Worm (Caenorhabditis elegans) whole organism, midembryonic: ENCODE measurements around the gene C04E6.13.

Experiments used
- cog-1 ChIP-seq: sonication (generic microtip); optimal IDR thresholded peaks from 2 replicates; lab custom pipeline; 2016; ENCODE audit warnings: missing genetic modification characterization, missing compliant biosample characterization
- flt-1 ChIP-seq: fragments of 200-800 bp; sonication (Bioruptor generic); IDR thresholded peaks from 2 replicates; pipeline ENCODE4 v1.3.6; 2022; ENCODE audit warnings: missing genetic modification characterization, missing compliant biosample characterization
- klf-2 ChIP-seq: fragments of 200-800 bp; sonication (Bioruptor generic); conservative IDR thresholded peaks from 2 replicates; pipeline ENCODE4 v1.3.6; 2022; ENCODE audit warnings: missing genetic modification reagents, missing genetic modification characterization, missing compliant biosample characterization
- med-1 ChIP-seq: sonication (generic microtip); optimal IDR thresholded peaks from 2 replicates; lab custom pipeline; 2017; ENCODE audit warnings: missing genetic modification characterization, mild to moderate bottlenecking, missing compliant biosample characterization, antibody characterized with exemption, missing genetic modification reagents; ENCODE audit not compliant: insufficient read depth
- ref-1 ChIP-seq: fragments of 200-800 bp; sonication (Bioruptor generic); conservative IDR thresholded peaks from 2 replicates; pipeline ENCODE4 v1.3.6; 2022; ENCODE audit warnings: missing genetic modification reagents, missing genetic modification characterization, missing compliant biosample characterization
- tab-1 ChIP-seq: fragments of 200-800 bp; sonication (Bioruptor generic); IDR thresholded peaks from 2 replicates; pipeline ENCODE4 v1.3.6; 2022; ENCODE audit warnings: missing genetic modification characterization, missing compliant biosample characterization
- ztf-23 ChIP-seq: fragments of 200-800 bp; sonication (Bioruptor generic); IDR thresholded peaks from 2 replicates; pipeline ENCODE4 v1.3.6; 2022; ENCODE audit warnings: missing genetic modification reagents, missing genetic modification characterization, missing compliant biosample characterization
- ztf-29 ChIP-seq: fragments of 200-800 bp; sonication (Bioruptor generic); IDR thresholded peaks from 2 replicates; pipeline ENCODE4 v1.3.6; 2022; ENCODE audit warnings: missing genetic modification reagents, missing genetic modification characterization, missing compliant biosample characterization

- TF ChIP-seq tab-1 (GFP tag; lab: Robert Waterston, UW): no peak
- TF ChIP-seq ref-1: no peak
- no peak for TF ChIP-seq ztf-29 (GFP tag; lab: Robert Waterston, UW)
- no peak for TF ChIP-seq flt-1 (GFP tag; lab: Robert Waterston, UW)
- TF ChIP-seq ztf-23: no peak
- no peak for TF ChIP-seq med-1 (GFP tag; lab: Kevin White, UChicago)
- TF ChIP-seq klf-2 (GFP tag; lab: Robert Waterston, UW): no peak
- TF ChIP-seq cog-1: no peak
Observed at ce11 chrV:5919887-5920286, 7.4 kb downstream of the C04E6.13 start, which contains the start of gene C04E6.12.
